Worm (Caenorhabditis elegans): ENCODE data around the gene pnc-1.

pnc-1 gene

DNA sequence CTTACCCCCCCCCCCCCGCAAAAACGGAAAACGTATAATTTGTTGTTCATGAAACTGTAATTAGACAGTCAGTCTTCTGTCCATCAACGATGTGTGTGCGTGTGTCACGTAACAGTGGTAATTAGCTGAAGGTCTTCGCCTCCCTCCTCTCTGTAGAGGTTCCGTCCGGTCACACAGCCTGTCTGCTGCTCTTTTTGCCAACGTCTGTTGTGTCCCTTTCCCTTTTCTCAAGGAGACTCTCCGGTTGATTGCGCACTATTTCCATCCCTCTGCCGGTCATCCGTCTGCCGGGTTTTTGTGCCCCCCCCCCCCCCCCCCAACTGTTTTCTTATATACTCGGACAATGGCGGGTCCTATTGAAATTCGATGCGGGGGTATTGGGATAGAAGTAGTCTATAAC is 8.6 kb upstream of the pnc-1 start:
- no peak for TF ChIP-seq him-1 (tag; optimal IDR thresholded peaks at IDR 0.05)
- no peak for TF ChIP-seq W03F9.2 (tag; optimal IDR thresholded peaks at IDR 0.05)
- TF ChIP-seq dao-5 (tag; optimal IDR thresholded peaks at IDR 0.05), result no peak

DNA sequence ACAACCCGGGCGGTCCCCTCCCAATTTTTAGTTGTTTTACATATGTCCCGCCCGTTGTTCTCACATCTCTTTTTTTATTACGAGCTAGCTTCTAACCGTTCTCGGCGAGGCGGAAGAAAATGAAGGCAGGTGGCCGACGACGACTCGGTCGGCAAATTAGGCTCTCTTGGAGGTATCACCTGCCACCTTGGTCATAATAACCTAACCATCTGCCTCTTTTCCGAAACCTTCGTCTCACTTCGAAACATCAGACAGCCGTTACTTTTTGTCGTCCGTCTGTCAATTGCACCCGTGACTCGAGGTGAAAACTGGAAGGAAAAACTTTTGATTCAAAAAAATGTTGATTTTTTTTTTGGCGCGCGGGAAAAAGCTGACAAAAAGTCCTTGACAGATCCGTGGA is 6.8 kb upstream of the pnc-1 start:
- TF ChIP-seq him-1 (tag; optimal IDR thresholded peaks at IDR 0.05) (no peak), W03F9.2 (tag; optimal IDR thresholded peaks at IDR 0.05) (no peak), dao-5 (tag; optimal IDR thresholded peaks at IDR 0.05) (no peak)

DNA sequence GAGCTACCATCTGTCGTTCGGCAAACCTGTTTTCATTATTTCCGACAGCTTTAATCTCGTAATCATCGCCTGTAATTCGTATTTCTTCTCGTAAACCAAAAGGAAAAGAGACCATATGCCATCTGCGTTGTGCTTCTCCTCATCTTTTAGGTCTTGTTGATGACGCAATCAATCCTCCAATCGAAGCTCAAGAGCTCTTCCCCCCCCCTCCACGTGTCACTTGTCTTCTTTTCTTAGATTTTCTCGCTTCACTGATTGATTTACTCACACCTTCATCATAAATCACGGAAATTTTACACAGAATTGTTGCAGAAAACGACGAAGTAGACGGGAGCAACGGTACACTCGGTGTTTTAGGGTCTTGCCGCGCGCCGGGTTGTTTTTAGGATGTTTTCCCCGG is 5.6 kb upstream of the pnc-1 start, which contains the start of gene tcl-2:
tcl-2 (plus strand) TSS at position 388 of the 400 bp plus-strand sequence.
- TF ChIP-seq dao-5 (tag; optimal IDR thresholded peaks at IDR 0.05) (no peak), him-1 (tag; optimal IDR thresholded peaks at IDR 0.05) (no peak), W03F9.2 (tag; optimal IDR thresholded peaks at IDR 0.05) (no peak)

DNA sequence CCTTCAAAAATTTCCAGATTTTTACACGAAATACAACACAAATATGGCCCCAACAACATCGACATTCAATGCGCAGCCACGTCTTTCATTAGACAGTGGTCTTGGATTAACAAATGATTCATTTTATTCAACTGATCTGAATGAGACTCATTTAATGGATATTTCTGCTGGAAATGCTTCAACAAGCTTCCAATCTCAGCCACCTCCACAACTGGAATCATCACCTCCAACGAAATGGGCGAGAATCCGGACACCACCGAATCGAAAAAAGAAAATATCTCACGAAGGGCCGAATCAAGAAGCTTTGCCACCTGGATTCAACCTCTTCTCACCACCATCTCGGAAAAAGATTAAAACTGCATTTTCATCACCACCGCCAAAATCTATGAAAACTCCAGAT is 4.6 kb upstream of the pnc-1 start:
- no peak for TF ChIP-seq dao-5 (tag; optimal IDR thresholded peaks at IDR 0.05)
- TF ChIP-seq W03F9.2 (tag; optimal IDR thresholded peaks at IDR 0.05), result no peak
- no peak for TF ChIP-seq him-1 (tag; optimal IDR thresholded peaks at IDR 0.05)

DNA sequence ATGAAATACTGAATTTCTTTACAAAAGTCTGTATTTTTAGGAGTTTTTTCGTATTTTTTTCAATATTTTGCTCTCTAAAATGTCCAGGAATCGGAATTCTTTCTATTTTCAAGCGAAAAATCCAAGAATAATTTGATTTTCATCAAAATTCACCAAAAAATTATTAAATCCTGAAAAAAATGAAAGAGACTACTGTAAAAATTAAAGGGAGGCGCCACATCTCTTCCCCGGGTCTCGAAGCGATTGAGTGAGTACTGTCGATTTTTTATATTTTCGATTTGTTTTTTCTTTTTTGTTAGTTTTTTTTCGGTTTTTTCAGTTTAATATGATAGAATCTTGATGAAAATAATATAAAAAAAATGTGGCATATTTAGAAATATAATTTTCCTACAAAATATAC is 765 bp upstream of the pnc-1 start:
- TF ChIP-seq him-1 (tag; optimal IDR thresholded peaks at IDR 0.05) (no peak), W03F9.2 (tag; optimal IDR thresholded peaks at IDR 0.05) (no peak), dao-5 (tag; optimal IDR thresholded peaks at IDR 0.05) (no peak)

DNA sequence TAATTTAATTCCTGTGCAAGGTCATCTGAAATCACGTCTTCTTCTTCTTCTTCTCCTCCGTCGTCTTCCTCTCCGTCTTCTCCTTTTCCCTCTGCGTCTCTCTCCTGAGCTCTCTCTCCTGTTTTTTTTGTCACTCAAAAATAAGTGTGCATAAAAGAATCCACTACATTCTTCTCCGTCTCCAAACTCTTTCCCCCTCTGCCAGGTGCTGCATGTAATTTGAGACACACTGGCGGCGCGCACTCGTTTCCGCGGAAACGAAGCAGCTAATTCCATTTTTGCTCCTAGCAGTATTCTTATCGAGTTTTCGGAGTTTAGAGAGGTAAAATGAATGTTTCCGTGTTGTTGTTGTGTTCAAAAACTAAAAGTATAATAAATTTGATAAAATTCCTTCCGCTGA is 1.8 kb downstream of the pnc-1 start:
- TF ChIP-seq dao-5 (tag; optimal IDR thresholded peaks at IDR 0.05), result no peak
- TF ChIP-seq him-1 (tag; optimal IDR thresholded peaks at IDR 0.05), result no peak
- TF ChIP-seq W03F9.2 (tag; optimal IDR thresholded peaks at IDR 0.05), result no peak

DNA sequence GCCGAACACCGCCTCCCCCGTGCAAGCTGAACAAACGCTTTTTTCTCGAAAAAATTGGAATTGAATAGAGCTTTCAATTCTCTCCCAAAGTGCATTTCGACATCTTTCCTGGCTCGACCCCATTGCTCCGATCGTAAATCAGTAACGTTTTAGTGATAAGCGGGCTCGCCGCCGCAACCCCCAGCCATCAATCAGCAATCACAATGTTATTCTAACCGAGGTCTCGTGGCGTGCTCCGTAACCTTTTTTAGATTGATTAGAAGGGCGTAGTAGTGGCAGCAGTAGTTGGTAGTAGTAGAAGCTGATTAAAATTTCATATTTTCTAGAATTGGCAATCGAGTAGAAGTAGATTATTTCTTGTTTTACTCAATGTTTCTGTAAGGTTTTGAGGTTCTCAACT is 3.1 kb downstream of the pnc-1 start:
- TF ChIP-seq him-1 (tag; optimal IDR thresholded peaks at IDR 0.05), result no peak
- no peak for TF ChIP-seq dao-5 (tag; optimal IDR thresholded peaks at IDR 0.05)
- TF ChIP-seq W03F9.2 (tag; optimal IDR thresholded peaks at IDR 0.05), result no peak

DNA sequence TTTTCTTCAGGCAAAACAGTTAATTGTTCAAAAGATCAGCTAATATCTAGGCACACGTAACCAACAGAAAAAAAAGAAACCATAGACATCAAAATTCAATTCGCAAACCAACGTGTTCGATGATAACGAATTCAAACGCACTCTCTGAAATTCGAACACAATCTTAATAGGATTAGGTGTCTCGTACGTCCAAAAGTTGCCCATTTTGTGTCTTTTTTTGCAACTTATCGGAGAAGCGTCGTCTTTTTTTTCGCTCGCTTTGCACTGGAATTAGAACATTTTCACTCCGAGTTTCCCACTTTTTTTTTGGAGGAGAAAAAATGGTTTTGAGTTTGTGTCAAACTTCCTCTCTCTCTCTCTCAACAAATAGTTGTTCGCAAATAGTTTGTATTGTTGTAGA is 4.8 kb downstream of the pnc-1 start:
- no peak for TF ChIP-seq W03F9.2 (tag; optimal IDR thresholded peaks at IDR 0.05)
- TF ChIP-seq dao-5 (tag; optimal IDR thresholded peaks at IDR 0.05), result no peak
- no peak for TF ChIP-seq him-1 (tag; optimal IDR thresholded peaks at IDR 0.05)

DNA sequence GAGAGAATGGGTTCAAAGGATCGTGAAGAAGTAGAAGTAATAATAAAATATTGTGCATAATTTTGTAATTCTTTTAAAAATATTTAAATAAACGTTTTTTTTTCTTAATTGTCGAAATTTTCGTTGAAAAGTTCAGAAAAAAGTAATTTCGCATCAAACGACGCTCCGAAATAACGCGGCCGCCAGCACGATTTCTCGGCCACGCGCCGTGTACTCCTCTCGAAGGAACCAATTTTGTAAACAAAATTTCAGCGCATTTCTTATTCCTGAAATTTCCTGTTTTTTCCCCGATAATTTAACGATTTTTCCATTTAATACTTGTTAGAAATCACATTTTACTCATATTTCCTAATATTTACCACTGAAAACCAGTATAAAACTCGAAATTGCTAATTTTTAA is 7.8 kb downstream of the pnc-1 start, which contains the start of gene Y38C1AA.12:
Y38C1AA.12 (plus strand) TSS at position 211 of the 400 bp plus-strand sequence.
- TF ChIP-seq him-1 (tag; optimal IDR thresholded peaks at IDR 0.05), result peak; percentile 42
- TF ChIP-seq W03F9.2 (tag; optimal IDR thresholded peaks at IDR 0.05), result peak; percentile 80
- TF ChIP-seq dao-5 (tag; optimal IDR thresholded peaks at IDR 0.05), result no peak

DNA sequence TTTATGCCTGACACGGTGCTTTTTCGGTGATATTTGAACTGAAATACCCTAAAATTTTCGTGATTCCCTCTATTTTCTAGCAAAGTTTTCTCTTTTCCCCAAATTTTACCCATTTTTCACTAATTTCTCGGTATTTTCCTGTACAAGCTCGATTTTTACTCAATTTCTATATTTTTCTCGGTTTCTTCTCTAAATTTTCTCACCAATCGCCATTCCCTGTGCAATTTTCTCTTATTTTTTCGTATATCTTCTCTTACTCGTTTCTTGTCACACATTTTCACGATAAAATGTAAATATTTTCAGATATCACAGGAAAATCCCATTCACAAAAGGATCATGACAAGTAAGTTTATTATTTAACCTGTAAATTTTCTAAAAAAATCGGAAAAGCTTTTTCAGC is 10.2 kb downstream of the pnc-1 start, which contains the start of gene csn-3:
csn-3 (plus strand) TSS at position 301 of the 400 bp plus-strand sequence.
- TF ChIP-seq dao-5 (tag; optimal IDR thresholded peaks at IDR 0.05) (no peak), him-1 (tag; optimal IDR thresholded peaks at IDR 0.05) (no peak), W03F9.2 (tag; optimal IDR thresholded peaks at IDR 0.05) (no peak)

DNA sequence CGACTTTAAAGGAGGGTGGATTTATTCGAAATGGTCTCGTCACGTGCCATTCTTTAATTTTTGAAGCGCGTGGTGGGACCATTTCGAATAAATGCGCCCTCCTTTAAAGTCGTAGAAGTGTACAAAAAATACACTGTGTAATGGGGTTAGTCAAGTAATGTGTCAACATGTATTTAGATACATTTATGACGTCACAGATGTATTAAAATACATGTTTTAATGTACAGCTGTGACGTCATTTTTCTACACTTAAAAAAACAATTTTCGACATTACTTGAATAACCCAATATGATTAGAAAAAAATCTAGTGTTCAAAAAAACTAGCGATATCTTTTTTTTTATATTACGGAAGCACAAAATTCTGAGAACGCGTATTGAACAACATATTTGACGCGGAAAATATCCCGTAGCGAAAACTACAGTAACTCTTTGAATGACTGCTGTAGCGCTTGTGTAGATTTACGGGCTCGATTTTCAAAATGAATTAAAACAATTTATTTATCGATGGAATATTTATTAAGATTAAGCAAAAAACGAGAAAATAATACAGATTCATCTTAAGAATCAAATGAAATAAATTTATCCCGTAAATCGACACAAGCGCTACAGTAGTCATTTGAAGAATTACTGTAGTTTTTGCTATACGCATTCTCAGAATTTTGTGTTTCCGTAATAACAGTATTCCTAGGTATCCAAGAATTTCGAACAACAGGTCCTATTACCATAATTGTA is 18.8 kb downstream of the pnc-1 start, which contains the start of gene gfrp-1:
gfrp-1 (plus strand) TSS at position 682 of the 732 bp plus-strand sequence.
- TF ChIP-seq dao-5 (tag; optimal IDR thresholded peaks at IDR 0.05) (no peak), W03F9.2 (tag; optimal IDR thresholded peaks at IDR 0.05) (no peak), him-1 (tag; optimal IDR thresholded peaks at IDR 0.05) (no peak)

DNA sequence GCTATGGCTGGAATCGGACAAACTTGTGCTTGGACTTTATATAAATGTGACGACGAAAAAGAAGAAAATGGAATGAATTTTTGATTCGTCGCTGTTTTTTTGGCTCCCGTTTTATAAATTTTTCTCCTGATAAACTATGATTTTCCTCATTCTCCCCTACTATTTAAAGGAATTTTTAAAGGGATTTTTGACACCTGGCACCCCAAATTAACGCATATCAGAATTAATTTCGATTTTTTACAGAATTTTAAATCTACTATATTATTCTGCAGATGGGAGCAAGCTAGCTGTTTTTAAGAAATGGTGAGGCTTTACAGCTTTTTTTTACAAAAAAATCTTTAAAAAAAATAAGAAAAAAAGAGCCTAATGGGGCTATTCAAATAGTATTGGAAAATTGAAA is 20.7 kb downstream of the pnc-1 start, which contains the start of gene coa-1:
coa-1 (plus strand) TSS at position 301 of the 400 bp plus-strand sequence.
- TF ChIP-seq dao-5 (tag; optimal IDR thresholded peaks at IDR 0.05) (no peak), him-1 (tag; optimal IDR thresholded peaks at IDR 0.05) (no peak), W03F9.2 (tag; optimal IDR thresholded peaks at IDR 0.05) (no peak)

DNA sequence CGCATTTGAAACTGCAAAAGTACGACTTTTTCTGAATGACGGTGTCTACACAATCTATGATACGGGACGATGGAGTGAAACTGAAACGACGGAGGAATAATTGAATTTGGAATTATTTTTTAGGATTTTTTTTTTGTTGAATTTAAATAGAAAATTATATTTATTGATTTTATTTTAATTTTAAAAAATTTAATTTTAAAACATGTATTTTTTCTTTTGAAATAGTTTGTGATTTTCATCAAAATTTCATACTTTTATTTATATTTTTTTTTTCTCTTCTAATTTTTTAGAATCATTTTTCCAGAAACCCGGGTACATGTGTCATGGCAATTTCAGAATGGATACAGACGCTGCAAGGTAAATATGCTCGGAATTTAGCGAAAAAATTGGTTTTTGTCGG is 23.6 kb downstream of the pnc-1 start, which contains the start of gene Y38C1AA.1:
Y38C1AA.1 (plus strand) TSS at position 301 of the 400 bp plus-strand sequence.
- TF ChIP-seq him-1 (tag; optimal IDR thresholded peaks at IDR 0.05), result no peak
- TF ChIP-seq W03F9.2 (tag; optimal IDR thresholded peaks at IDR 0.05), result no peak
- TF ChIP-seq dao-5 (tag; optimal IDR thresholded peaks at IDR 0.05), result no peak

DNA sequence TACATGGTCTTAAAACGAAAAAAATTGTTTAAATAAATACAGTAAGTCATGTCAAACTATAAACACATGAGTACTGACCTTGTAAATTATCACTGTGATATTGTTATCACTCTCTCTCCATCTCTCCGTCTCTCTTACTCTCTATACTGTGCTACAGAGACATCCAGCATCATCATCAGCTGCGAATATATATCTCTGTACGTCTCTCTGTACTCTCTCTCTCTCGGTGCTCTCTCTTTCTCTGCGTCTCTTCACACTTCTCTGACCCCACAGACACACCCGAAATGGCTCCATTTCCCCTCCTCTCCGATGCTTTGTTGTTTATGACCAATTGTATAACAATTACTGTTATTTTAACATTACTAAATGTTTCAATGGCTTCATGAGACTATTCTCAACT is 26.3 kb downstream of the pnc-1 start:
- TF ChIP-seq dao-5 (tag; optimal IDR thresholded peaks at IDR 0.05), result no peak
- TF ChIP-seq W03F9.2 (tag; optimal IDR thresholded peaks at IDR 0.05), result no peak
- no peak for TF ChIP-seq him-1 (tag; optimal IDR thresholded peaks at IDR 0.05)
